Worm (Caenorhabditis elegans): ENCODE measurements around the gene F52F10.2.

F52F10.2 gene

ce11 chrV:1583242-1583641 lies 35.3 kb downstream of the F52F10.2 start:
- TF ChIP-seq W03F9.2 (tag; optimal IDR thresholded peaks at IDR 0.05) = no peak
- TF ChIP-seq him-1 (tag; optimal IDR thresholded peaks at IDR 0.05) = no peak
- no peak for TF ChIP-seq dao-5 (tag; optimal IDR thresholded peaks at IDR 0.05)

- TF ChIP-seq him-1 (tag; optimal IDR thresholded peaks at IDR 0.05) = no peak
- TF ChIP-seq dao-5 (tag; optimal IDR thresholded peaks at IDR 0.05) = no peak
- TF ChIP-seq W03F9.2 (tag; optimal IDR thresholded peaks at IDR 0.05) = no peak
Observed at ce11 chrV:1585411-1585810, 37.5 kb downstream of the F52F10.2 start, which contains the start of gene F16B4.7. Gene F16B4.7, plus strand, starts transcription at chrV:1585711.

- TF ChIP-seq him-1 (tag; optimal IDR thresholded peaks at IDR 0.05) (no peak), dao-5 (tag; optimal IDR thresholded peaks at IDR 0.05) (no peak), W03F9.2 (tag; optimal IDR thresholded peaks at IDR 0.05) (no peak)
Observed at ce11 chrV:1586906-1587305, 39.0 kb downstream of the F52F10.2 start, which contains the start of gene F16B4.6. Gene F16B4.6, plus strand, starts transcription at chrV:1587206.

ce11 chrV:1588128-1588527 lies 40.2 kb downstream of the F52F10.2 start, which contains the start of gene F16B4.5:
Gene F16B4.5, plus strand, starts transcription at chrV:1588428.
- no peak for TF ChIP-seq W03F9.2 (tag; optimal IDR thresholded peaks at IDR 0.05)
- no peak for TF ChIP-seq dao-5 (tag; optimal IDR thresholded peaks at IDR 0.05)
- no peak for TF ChIP-seq him-1 (tag; optimal IDR thresholded peaks at IDR 0.05)

- TF ChIP-seq him-1 (tag; optimal IDR thresholded peaks at IDR 0.05) = no peak
- TF ChIP-seq dao-5 (tag; optimal IDR thresholded peaks at IDR 0.05) = no peak
- no peak for TF ChIP-seq W03F9.2 (tag; optimal IDR thresholded peaks at IDR 0.05)
Observed at ce11 chrV:1593799-1594420, 46.0 kb downstream of the F52F10.2 start, which contains the start of gene F16B4.4. Gene F16B4.4, plus strand, starts transcription at chrV:1594019.

- no peak for TF ChIP-seq him-1 (tag; optimal IDR thresholded peaks at IDR 0.05)
Observed at ce11 chrV:1594554-1595092, 46.7 kb downstream of the F52F10.2 start.
